Fruit fly (Drosophila melanogaster): ENCODE data around the gene Tbc1d15-17.

The Tbc1d15-17 gene

dm6 chr2L:161453-162175 is 45.4 kb upstream of the Tbc1d15-17 start (continued):
- TF ChIP-seq Bgb (GFP tag; IDR thresholded peaks at IDR 0.05; ENCODE audit: partially characterized antibody): no peak
- peak; percentile 30 for TF ChIP-seq CG5180 (GFP tag; optimal IDR thresholded peaks at IDR 0.05)
- TF ChIP-seq scrt (GFP tag; optimal IDR thresholded peaks at IDR 0.05): peak; percentile 29
- TF ChIP-seq dati (GFP tag; IDR thresholded peaks at IDR 0.05): no peak
- TF ChIP-seq slou (GFP tag; optimal IDR thresholded peaks at IDR 0.05): no peak
- no peak for TF ChIP-seq CG18476 (GFP tag; optimal IDR thresholded peaks at IDR 0.05)
- TF ChIP-seq CG11560 (tag; IDR thresholded peaks at IDR 0.05): no peak
- TF ChIP-seq stc (GFP tag; IDR thresholded peaks at IDR 0.05): no peak
- no peak for TF ChIP-seq CkIIα-i1 (GFP tag; IDR thresholded peaks at IDR 0.05)
- no peak for TF ChIP-seq Ravus (GFP tag; IDR thresholded peaks at IDR 0.05)
- no peak for TF ChIP-seq bbx (GFP tag; IDR thresholded peaks at IDR 0.05; ENCODE audit: partially characterized antibody)
- no peak for TF ChIP-seq CG10366 (GFP tag; IDR thresholded peaks at IDR 0.05)
- no peak for TF ChIP-seq Hsf (GFP tag; optimal IDR thresholded peaks at IDR 0.05)
- TF ChIP-seq CTCF (GFP tag; optimal IDR thresholded peaks at IDR 0.05): peak; percentile 17
- peak; percentile 21 for TF ChIP-seq MTF-1 (GFP tag; optimal IDR thresholded peaks at IDR 0.05; ENCODE audit: borderline replicate concordance)
- TF ChIP-seq unpg (GFP tag; optimal IDR thresholded peaks at IDR 0.05): peak; percentile 26
- TF ChIP-seq CG7987 (GFP tag; optimal IDR thresholded peaks at IDR 0.05): peak; percentile 69
- TF ChIP-seq CG42726 (GFP tag; IDR thresholded peaks at IDR 0.05; ENCODE audit: partially characterized antibody): no peak
- TF ChIP-seq Dref (GFP tag; IDR thresholded peaks at IDR 0.05): no peak
- peak; percentile 16 for TF ChIP-seq CG7786 (GFP tag; optimal IDR thresholded peaks at IDR 0.05)
- no peak for TF ChIP-seq CG6654 (GFP tag; optimal IDR thresholded peaks at IDR 0.05)
- no peak for TF ChIP-seq z (GFP tag; IDR thresholded peaks at IDR 0.05)
- no peak for TF ChIP-seq yki (optimal IDR thresholded peaks at IDR 0.05)
- peak; percentile 7 for TF ChIP-seq CG6254 (GFP tag; optimal IDR thresholded peaks at IDR 0.05)
- TF ChIP-seq CG11723 (GFP tag; optimal IDR thresholded peaks at IDR 0.05): peak; percentile 25
- no peak for TF ChIP-seq dmrt99B (tag; optimal IDR thresholded peaks at IDR 0.05)
- no peak for TF ChIP-seq so (GFP tag; IDR thresholded peaks at IDR 0.05)
- TF ChIP-seq trh (GFP tag; optimal IDR thresholded peaks at IDR 0.05): no peak
- TF ChIP-seq CG8359 (GFP tag; optimal IDR thresholded peaks at IDR 0.05; ENCODE audit: borderline replicate concordance): no peak
- TF ChIP-seq CG3281 (GFP tag; optimal IDR thresholded peaks at IDR 0.05): peak; percentile 66
- TF ChIP-seq CG1233 (GFP tag; optimal IDR thresholded peaks at IDR 0.05): peak; percentile 16
- TF ChIP-seq CG18619 (GFP tag; optimal IDR thresholded peaks at IDR 0.05): peak; percentile 51
- no peak for TF ChIP-seq cas (GFP tag; IDR thresholded peaks at IDR 0.05)
- peak; percentile 1 for TF ChIP-seq CG12942 (GFP tag; optimal IDR thresholded peaks at IDR 0.05)
- TF ChIP-seq row (GFP tag; IDR thresholded peaks at IDR 0.05): no peak
- peak; percentile 26 for TF ChIP-seq CG10147 (GFP tag; optimal IDR thresholded peaks at IDR 0.05)
- TF ChIP-seq dmrt11E (tag; optimal IDR thresholded peaks at IDR 0.05): no peak
- TF ChIP-seq CG10274 (GFP tag; optimal IDR thresholded peaks at IDR 0.05): peak; percentile 41
- TF ChIP-seq CG15514 (GFP tag; optimal IDR thresholded peaks at IDR 0.05): peak; percentile 46
- no peak for TF ChIP-seq CG16813 (GFP tag; IDR thresholded peaks at IDR 0.05; ENCODE audit: partially characterized antibody)
- TF ChIP-seq Awh (GFP tag; IDR thresholded peaks at IDR 0.05): no peak
- TF ChIP-seq Dll (GFP tag; IDR thresholded peaks at IDR 0.05; ENCODE audit: partially characterized antibody): no peak
- peak; percentile 0 for TF ChIP-seq cwo (GFP tag; optimal IDR thresholded peaks at IDR 0.05)
- TF ChIP-seq CG10979 (tag; optimal IDR thresholded peaks at IDR 0.05): no peak
- TF ChIP-seq cad (GFP tag; optimal IDR thresholded peaks at IDR 0.05): peak; percentile 63
- peak in 1 of 2 experiments; percentile 99 for TF ChIP-seq tll (GFP tag; optimal IDR thresholded peaks at IDR 0.05)
- TF ChIP-seq lov (optimal IDR thresholded peaks at IDR 0.05): no peak
- TF ChIP-seq lov (GFP tag; IDR thresholded peaks at IDR 0.05): no peak
- TF ChIP-seq CG17912 (GFP tag; optimal IDR thresholded peaks at IDR 0.05): peak; percentile 32
- no peak for TF ChIP-seq tin (GFP tag; optimal IDR thresholded peaks at IDR 0.05)
